Worm (Caenorhabditis elegans) whole organism, young adult: ENCODE data around the gene glb-15.
A peak's percentile ranks its signal among the peaks of the same experiment; 100 is the strongest.

Experiments
- B0035.1 ChIP-seq: sonication (generic microtip); optimal IDR thresholded peaks from 2 replicates; lab custom pipeline; 2016; ENCODE audit warnings: missing genetic modification characterization, mild to moderate bottlenecking, missing compliant biosample characterization, missing genotype, missing genetic modification reagents
- B0261.1 ChIP-seq: sonication (generic microtip); optimal IDR thresholded peaks from 2 replicates; lab custom pipeline; 2016; ENCODE audit warnings: mild to moderate bottlenecking, missing genetic modification characterization, moderate library complexity, missing compliant biosample characterization
- C17E4.6 ChIP-seq: fragments of 200-800 bp; sonication (Bioruptor generic); IDR thresholded peaks from 2 replicates; pipeline ENCODE4 v1.3.6; 2022; ENCODE audit warnings: missing genetic modification reagents, missing genetic modification characterization, missing compliant biosample characterization
- F37B4.10 ChIP-seq: fragments of 200-800 bp; sonication (Bioruptor generic); IDR thresholded peaks from 2 replicates; pipeline ENCODE4 v1.3.6; 2022; ENCODE audit warnings: missing genetic modification characterization, missing compliant biosample characterization
- F52B5.7 ChIP-seq: sonication (generic microtip); optimal IDR thresholded peaks from 2 replicates; lab custom pipeline; 2016; ENCODE audit warnings: mild to moderate bottlenecking, missing genetic modification characterization, missing compliant biosample characterization
- F57A8.1 ChIP-seq: fragments of 200-800 bp; sonication (Bioruptor generic); optimal IDR thresholded peaks from 2 replicates; lab custom pipeline; 2018; ENCODE audit warnings: mild to moderate bottlenecking, missing genetic modification characterization, moderate library complexity, missing compliant biosample characterization
- K11D2.4 ChIP-seq: fragments of 200-800 bp; sonication (Bioruptor generic); IDR thresholded peaks from 2 replicates; pipeline ENCODE4 v1.3.6; 2022; ENCODE audit warnings: missing genetic modification reagents, missing genetic modification characterization, missing compliant biosample characterization
- ama-1 ChIP-seq, 3 experiments: fragments of 150-350 bp in 1 of 3; sonication (generic microtip) in 2 of 3; optimal IDR thresholded peaks; 2 replicates each; lab custom pipeline; 2014 to 2018; ENCODE audit warnings: missing biosample characterization in 2 of 3, missing genetic modification characterization in 2 of 3, missing genetic modification reagents in 2 of 3
- aptf-2 ChIP-seq: fragments of 200-800 bp; sonication (Bioruptor generic); conservative IDR thresholded peaks from 2 replicates; pipeline ENCODE4 v1.3.6; 2022; ENCODE audit warnings: missing genetic modification reagents, missing genetic modification characterization, missing compliant biosample characterization
- aptf-3 ChIP-seq: fragments of 200-800 bp; sonication (Bioruptor generic); IDR thresholded peaks from 2 replicates; pipeline ENCODE4 v1.3.6; 2022; ENCODE audit warnings: missing genetic modification characterization, missing compliant biosample characterization
- atf-7 ChIP-seq: sonication (generic microtip); optimal IDR thresholded peaks from 2 replicates; lab custom pipeline; 2017; ENCODE audit warnings: mild to moderate bottlenecking, missing genetic modification characterization, missing compliant biosample characterization
- attf-5 ChIP-seq: fragments of 200-800 bp; sonication (Bioruptor generic); optimal IDR thresholded peaks from 2 replicates; lab custom pipeline; 2018; ENCODE audit warnings: mild to moderate bottlenecking, missing genetic modification characterization, missing compliant biosample characterization
- bed-2 ChIP-seq: fragments of 200-800 bp; sonication (Bioruptor generic); IDR thresholded peaks from 2 replicates; pipeline ENCODE4 v1.3.6; 2022; ENCODE audit warnings: missing genetic modification reagents, missing genetic modification characterization, missing compliant biosample characterization
- ccch-3 ChIP-seq: fragments of 200-800 bp; sonication (Bioruptor generic); optimal IDR thresholded peaks from 2 replicates; lab custom pipeline; 2018; ENCODE audit warnings: mild to moderate bottlenecking, missing genetic modification characterization, missing compliant biosample characterization
- cebp-1 ChIP-seq, 2 experiments: fragments of 200-800 bp in 1 of 2; sonication (Bioruptor generic) in 1 of 2; sonication (generic microtip) in 1 of 2; IDR thresholded peaks in 1 of 2; optimal IDR thresholded peaks in 1 of 2; 2 replicates each; pipeline versions ENCODE4 v1.3.6 to Lab custom; 2017 to 2022; ENCODE audit warnings: missing compliant biosample characterization in 2 of 2, missing genetic modification characterization in 2 of 2, mild to moderate bottlenecking in 1 of 2, missing genetic modification reagents in 1 of 2, moderate library complexity in 1 of 2
- cebp-2 ChIP-seq: fragments of 200-800 bp; sonication (Bioruptor generic); IDR thresholded peaks from 2 replicates; pipeline ENCODE4 v1.3.6; 2022; ENCODE audit warnings: missing genetic modification characterization, missing compliant biosample characterization
- ceh-100 ChIP-seq: fragments of 200-800 bp; sonication (Bioruptor generic); IDR thresholded peaks from 2 replicates; pipeline ENCODE4 v1.3.6; 2022; ENCODE audit warnings: missing genetic modification reagents, missing genetic modification characterization, missing compliant biosample characterization
- dox-1 ChIP-seq: fragments of 200-800 bp; sonication (Bioruptor generic); IDR thresholded peaks from 2 replicates; pipeline ENCODE4 v1.3.6; 2022; ENCODE audit warnings: missing genetic modification reagents, missing genetic modification characterization, missing compliant biosample characterization
- dpff-1 ChIP-seq: sonication (generic microtip); optimal IDR thresholded peaks from 2 replicates; lab custom pipeline; 2017; ENCODE audit warnings: mild to moderate bottlenecking, missing genetic modification characterization, missing compliant biosample characterization
- efl-1 ChIP-seq: fragments of 150-350 bp; optimal IDR thresholded peaks from 2 replicates; lab custom pipeline; 2014; ENCODE audit warnings: missing biosample characterization, missing genetic modification reagents, missing genetic modification characterization
- egl-18 ChIP-seq: fragments of 200-800 bp; sonication (Bioruptor generic); IDR thresholded peaks from 2 replicates; pipeline ENCODE4 v1.3.6; 2022; ENCODE audit warnings: missing genetic modification reagents, missing genetic modification characterization, missing compliant biosample characterization
- egl-44 ChIP-seq: fragments of 200-800 bp; sonication (Bioruptor generic); IDR thresholded peaks from 2 replicates; pipeline ENCODE4 v1.3.6; 2022; ENCODE audit warnings: missing genetic modification reagents, missing genetic modification characterization, missing compliant biosample characterization
- ets-4 ChIP-seq: fragments of 200-800 bp; sonication (Bioruptor generic); optimal IDR thresholded peaks from 2 replicates; lab custom pipeline; 2018; ENCODE audit warnings: mild to moderate bottlenecking, missing genetic modification characterization, missing compliant biosample characterization
- fkh-3 ChIP-seq: sonication (generic microtip); optimal IDR thresholded peaks from 2 replicates; lab custom pipeline; 2016; ENCODE audit warnings: mild to moderate bottlenecking, missing genetic modification characterization, missing compliant biosample characterization
- him-1 ChIP-seq: sonication (generic microtip); optimal IDR thresholded peaks from 2 replicates; lab custom pipeline; 2016; ENCODE audit warnings: missing genotype, missing genetic modification reagents, missing genetic modification characterization, missing compliant biosample characterization
- lin-26 ChIP-seq: fragments of 200-800 bp; sonication (Bioruptor generic); IDR thresholded peaks from 2 replicates; pipeline ENCODE4 v1.3.6; 2022; ENCODE audit warnings: missing genetic modification reagents, missing genetic modification characterization, missing compliant biosample characterization
- lin-35 ChIP-seq, 3 experiments: fragments of 150-350 bp in 2 of 3; sonication (generic microtip) in 1 of 3; optimal IDR thresholded peaks; 2 replicates each; lab custom pipeline; 2014 to 2018; ENCODE audit warnings: missing biosample characterization in 3 of 3, missing genetic modification characterization in 3 of 3, missing genetic modification reagents in 3 of 3
- lsl-1 ChIP-seq: fragments of 200-800 bp; sonication (Bioruptor generic); optimal IDR thresholded peaks from 2 replicates; lab custom pipeline; 2018; ENCODE audit warnings: mild to moderate bottlenecking, missing genetic modification characterization, moderate library complexity, missing compliant biosample characterization
- madf-6 ChIP-seq: fragments of 200-800 bp; sonication (Bioruptor generic); IDR thresholded peaks from 2 replicates; pipeline ENCODE4 v1.3.6; 2022; ENCODE audit warnings: missing genetic modification reagents, missing genetic modification characterization, missing compliant biosample characterization
- mel-28 ChIP-seq: sonication (generic microtip); optimal IDR thresholded peaks from 2 replicates; lab custom pipeline; 2016; ENCODE audit warnings: borderline replicate concordance, mild to moderate bottlenecking, missing genetic modification characterization, missing compliant biosample characterization
- nfya-2 ChIP-seq: fragments of 200-800 bp; sonication (Bioruptor generic); IDR thresholded peaks from 2 replicates; pipeline ENCODE4 v1.3.6; 2022; ENCODE audit warnings: missing genetic modification reagents, missing genetic modification characterization, missing compliant biosample characterization
- nhr-27 ChIP-seq: fragments of 200-800 bp; sonication (Bioruptor generic); optimal IDR thresholded peaks from 2 replicates; lab custom pipeline; 2018; ENCODE audit warnings: mild to moderate bottlenecking, missing genetic modification characterization, moderate library complexity, missing compliant biosample characterization
- pha-4 ChIP-seq: fragments of 150-350 bp; sonication (generic microtip); optimal IDR thresholded peaks from 2 replicates; lab custom pipeline; 2014; ENCODE audit warnings: missing biosample characterization, missing genetic modification reagents, missing genetic modification characterization
- rcor-1 ChIP-seq: fragments of 200-800 bp; sonication (Bioruptor generic); IDR thresholded peaks from 2 replicates; pipeline ENCODE4 v1.3.6; 2022; ENCODE audit warnings: missing genetic modification reagents, missing genetic modification characterization, missing compliant biosample characterization
- repo-1 ChIP-seq: sonication (generic microtip); optimal IDR thresholded peaks from 2 replicates; lab custom pipeline; 2017; ENCODE audit warnings: mild to moderate bottlenecking, missing genetic modification characterization, missing compliant biosample characterization
- rpc-1 ChIP-seq, 2 experiments: fragments of 150-350 bp in 1 of 2; sonication (generic microtip) in 1 of 2; optimal IDR thresholded peaks; 2 replicates each; lab custom pipeline; 2014 to 2018; ENCODE audit warnings: missing biosample characterization in 1 of 2, missing genetic modification characterization in 1 of 2, missing genetic modification reagents in 1 of 2, missing genotype in 1 of 2
- sdz-38 ChIP-seq: sonication (generic microtip); optimal IDR thresholded peaks from 2 replicates; lab custom pipeline; 2016; ENCODE audit warnings: missing genotype, missing genetic modification characterization, missing compliant biosample characterization
- sea-2 ChIP-seq: fragments of 200-800 bp; sonication (Bioruptor generic); IDR thresholded peaks from 2 replicates; pipeline ENCODE4 v1.3.6; 2022; ENCODE audit warnings: missing genetic modification characterization, missing compliant biosample characterization
- snpc-1.1 ChIP-seq: sonication (generic microtip); optimal IDR thresholded peaks from 2 replicates; lab custom pipeline; 2017; ENCODE audit warnings: missing genetic modification characterization, mild to moderate bottlenecking, missing compliant biosample characterization, antibody characterized with exemption, moderate library complexity, missing genotype, missing genetic modification reagents; ENCODE audit not compliant: insufficient read depth
- tbp1 ChIP-seq: fragments of 200-800 bp; sonication (Bioruptor generic); optimal IDR thresholded peaks from 2 replicates; lab custom pipeline; 2018; ENCODE audit warnings: mild to moderate bottlenecking, missing genetic modification characterization, missing compliant biosample characterization
- zfh-2 ChIP-seq: fragments of 200-800 bp; sonication (Bioruptor generic); conservative IDR thresholded peaks from 2 replicates; pipeline ENCODE4 v1.3.6; 2022; ENCODE audit warnings: missing genetic modification reagents, missing genetic modification characterization, missing compliant biosample characterization
- ztf-3 ChIP-seq: fragments of 200-800 bp; sonication (Bioruptor generic); optimal IDR thresholded peaks from 2 replicates; lab custom pipeline; 2018; ENCODE audit warnings: mild to moderate bottlenecking, missing genetic modification characterization, missing compliant biosample characterization

glb-15 gene

ce11 chrV:11635587-11635986 lies 17.5 kb upstream of the glb-15 start:
- no peak for TF ChIP-seq nhr-27
- TF ChIP-seq zfh-2 = no peak
- TF ChIP-seq ccch-3 = no peak
- TF ChIP-seq sea-2 = no peak
- no peak for TF ChIP-seq repo-1 (tag; lab: Kevin White, UChicago)
- TF ChIP-seq rpc-1 (optimal IDR thresholded peaks at IDR 0.05; lab: Kevin White, UChicago) = no peak
- no peak for TF ChIP-seq rpc-1 (tag; optimal IDR thresholded peaks at IDR 0.05; lab: Kevin White, UChicago)
- no peak for TF ChIP-seq lin-35 (GFP tag; optimal IDR thresholded peaks at IDR 0.05; lab: Kevin White, UChicago)
- no peak for TF ChIP-seq K11D2.4
- TF ChIP-seq him-1 (tag; lab: Kevin White, UChicago) = no peak
- no peak for TF ChIP-seq snpc-1.1 (tag; lab: Kevin White, UChicago)
- TF ChIP-seq egl-44 = no peak
- TF ChIP-seq dox-1 (GFP tag; lab: Robert Waterston, UW) = no peak

- TF ChIP-seq lin-35 (GFP tag; optimal IDR thresholded peaks at IDR 0.05; lab: Kevin White, UChicago) (peak in 1 of 3 experiments; percentile 30), sdz-38 (tag; lab: Kevin White, UChicago) (no peak), aptf-3 (0 out of 2 replicates have a peak, but pooled peaks have one; percentile 56), cebp-1 (GFP tag; IDR thresholded peaks at IDR 0.05; lab: Robert Waterston, UW) (no peak), cebp-1 (tag; optimal IDR thresholded peaks at IDR 0.05; lab: Kevin White, UChicago) (peak; percentile 66)
These were observed 13.1 kb upstream of the glb-15 start for ce11 chrV:11631128-11631527.

- TF ChIP-seq sea-2 (no peak), madf-6 (GFP tag; lab: Robert Waterston, UW) (no peak), ama-1 (optimal IDR thresholded peaks at IDR 0.05; lab: Kevin White, UChicago) (no peak), ama-1 (GFP tag; optimal IDR thresholded peaks at IDR 0.05; lab: Kevin White, UChicago) (no peak), fkh-3 (tag; lab: Kevin White, UChicago) (no peak), efl-1 (GFP tag; lab: Kevin White, UChicago) (no peak), F37B4.10 (GFP tag; lab: Robert Waterston, UW) (no peak), ceh-100 (GFP tag; lab: Robert Waterston, UW) (no peak), pha-4 (tag; lab: Kevin White, UChicago) (no peak), lin-35 (GFP tag; optimal IDR thresholded peaks at IDR 0.05; lab: Kevin White, UChicago) (no peak), atf-7 (tag; lab: Kevin White, UChicago) (peak; percentile 37), aptf-2 (no peak), attf-5 (peak; percentile 13), dpff-1 (tag; lab: Kevin White, UChicago) (no peak), cebp-1 (GFP tag; IDR thresholded peaks at IDR 0.05; lab: Robert Waterston, UW) (peak; percentile 36; the same call in 1 of the 2 replicates), cebp-1 (tag; optimal IDR thresholded peaks at IDR 0.05; lab: Kevin White, UChicago) (peak; percentile 23), him-1 (tag; lab: Kevin White, UChicago) (no peak), F52B5.7 (no peak), cebp-2 (GFP tag; lab: Robert Waterston, UW) (no peak), ccch-3 (no peak), egl-18 (GFP tag; lab: Robert Waterston, UW) (no peak), B0261.1 (no peak), rcor-1 (no peak), tbp1 (GFP tag; lab: Kevin White, UChicago) (peak; percentile 40), C17E4.6 (no peak), nfya-2 (GFP tag; lab: Robert Waterston, UW) (no peak), bed-2 (no peak), F57A8.1 (GFP tag; lab: Kevin White, UChicago) (no peak), lsl-1 (GFP tag; lab: Kevin White, UChicago) (no peak), ets-4 (GFP tag; lab: Kevin White, UChicago) (peak; percentile 59), B0035.1 (tag; lab: Kevin White, UChicago) (no peak), lin-26 (GFP tag; lab: Robert Waterston, UW) (no peak), dox-1 (GFP tag; lab: Robert Waterston, UW) (peak; percentile 69), snpc-1.1 (tag; lab: Kevin White, UChicago) (no peak), ztf-3 (GFP tag; lab: Kevin White, UChicago) (no peak), mel-28 (tag; lab: Kevin White, UChicago) (no peak)
These were observed 11.4 kb upstream of the glb-15 start, which contains the start of gene F35B12.10 for ce11 chrV:11629222-11630026. Gene F35B12.10, minus strand, starts transcription at chrV:11629272.
